Worm (Caenorhabditis elegans) whole organism, early embryonic: Measurements from ENCODE around the gene mac-1.

ENCODE experiments used
- B0310.2 ChIP-seq: sonication (generic microtip); optimal IDR thresholded peaks from 2 replicates; lab custom pipeline; 2016; ENCODE audit warnings: mild to moderate bottlenecking, missing genetic modification characterization, missing compliant biosample characterization
- aly-1 ChIP-seq: sonication (generic microtip); optimal IDR thresholded peaks from 2 replicates; lab custom pipeline; 2016; ENCODE audit warnings: missing genetic modification characterization, missing compliant biosample characterization
- ceh-13 ChIP-seq: fragments of 200-800 bp; sonication (Bioruptor generic); optimal IDR thresholded peaks from 2 replicates; lab custom pipeline; 2018; ENCODE audit warnings: mild to moderate bottlenecking, missing genetic modification characterization, missing compliant biosample characterization
- ets-7 ChIP-seq: sonication (generic microtip); optimal IDR thresholded peaks from 2 replicates; lab custom pipeline; 2016; ENCODE audit warnings: missing genotype, missing genetic modification characterization, missing compliant biosample characterization
- hmbx-1 ChIP-seq: sonication (generic microtip); optimal IDR thresholded peaks from 2 replicates; lab custom pipeline; 2016; ENCODE audit warnings: mild to moderate bottlenecking, missing genetic modification characterization, missing compliant biosample characterization
- hmg-4 ChIP-seq: fragments of 200-800 bp; sonication (Bioruptor generic); optimal IDR thresholded peaks from 2 replicates; lab custom pipeline; 2018; ENCODE audit warnings: mild to moderate bottlenecking, missing genetic modification characterization, missing compliant biosample characterization
- pes-1 ChIP-seq: fragments of 200-800 bp; sonication (Bioruptor generic); IDR thresholded peaks from 2 replicates; pipeline ENCODE4 v1.3.6; 2022; ENCODE audit warnings: missing genetic modification reagents, missing genetic modification characterization, missing compliant biosample characterization
- scrt-1 ChIP-seq: fragments of 200-800 bp; sonication (Bioruptor generic); IDR thresholded peaks from 2 replicates; pipeline ENCODE4 v1.3.6; 2022; ENCODE audit warnings: missing genetic modification characterization, missing compliant biosample characterization

DNA sequence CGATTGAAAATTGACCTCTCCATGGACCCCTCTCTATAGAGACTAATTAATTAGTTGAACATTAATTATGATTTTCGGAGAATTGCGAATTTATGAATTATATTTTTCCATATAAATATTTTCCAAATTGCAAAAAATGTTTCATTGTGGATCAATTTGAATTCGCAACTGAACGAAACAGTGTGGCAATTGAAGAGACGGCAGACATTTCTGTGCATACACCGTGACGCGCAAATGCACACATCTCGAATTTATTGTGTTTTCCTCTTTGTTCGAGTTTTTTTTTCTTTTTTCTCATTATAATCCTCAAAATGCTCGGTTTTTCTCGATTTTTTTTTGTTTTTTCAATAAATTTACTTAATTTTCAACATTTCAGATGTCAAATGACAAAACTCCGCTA lies 48.5 kb upstream of the mac-1 start, which contains the start of gene Y48C3A.20:
- no peak for TF ChIP-seq B0310.2 (tag; lab: Kevin White, UChicago)
- no peak for TF ChIP-seq ets-7 (tag; lab: Kevin White, UChicago)
- TF ChIP-seq scrt-1: no peak
- TF ChIP-seq hmg-4 (GFP tag; lab: Kevin White, UChicago): no peak
- no peak for TF ChIP-seq pes-1 (GFP tag; lab: Robert Waterston, UW)
- TF ChIP-seq aly-1 (tag; lab: Kevin White, UChicago): no peak
- no peak for TF ChIP-seq hmbx-1
- TF ChIP-seq ceh-13: no peak
